Fruit fly (Drosophila melanogaster): ENCODE results near the gene RhoGDI.

The RhoGDI gene

dm6 chr3L:19940349-19940748 is 11.8 kb downstream of the RhoGDI start:
- TF ChIP-seq Hr96 (GFP tag; optimal IDR thresholded peaks at IDR 0.05): no peak
- TF ChIP-seq CG7045 (GFP tag; optimal IDR thresholded peaks at IDR 0.05): no peak
- peak; percentile 41 for TF ChIP-seq CG14711 (tag; optimal IDR thresholded peaks at IDR 0.05)
- TF ChIP-seq Mnt (GFP tag; optimal IDR thresholded peaks at IDR 0.05): no peak
- peak; percentile 26 for TF ChIP-seq CG33017 (tag; optimal IDR thresholded peaks at IDR 0.05)

- TF ChIP-seq kay (GFP tag; ENCODE audit: borderline replicate concordance) (peak; percentile 93), Clk (GFP tag; optimal IDR thresholded peaks at IDR 0.05) (no peak)
Observed at dm6 chr3L:19941162-19941561, 12.6 kb downstream of the RhoGDI start.

dm6 chr3L:19945469-19945868 is 16.9 kb downstream of the RhoGDI start:
- TF ChIP-seq pad (GFP tag; optimal IDR thresholded peaks at IDR 0.05) (no peak), kay (GFP tag; ENCODE audit: borderline replicate concordance) (no peak), toe (GFP tag; optimal IDR thresholded peaks at IDR 0.05) (no peak), CG14711 (tag; optimal IDR thresholded peaks at IDR 0.05) (no peak), CG5204 (GFP tag; optimal IDR thresholded peaks at IDR 0.05) (no peak), Clk (GFP tag; optimal IDR thresholded peaks at IDR 0.05) (no peak), CG12768 (GFP tag; optimal IDR thresholded peaks at IDR 0.05) (no peak), CG1620 (GFP tag; optimal IDR thresholded peaks at IDR 0.05) (no peak), Hr96 (GFP tag; optimal IDR thresholded peaks at IDR 0.05) (no peak), CG7045 (GFP tag; optimal IDR thresholded peaks at IDR 0.05) (no peak), CG11617 (GFP tag; optimal IDR thresholded peaks at IDR 0.05) (no peak), tj (GFP tag; optimal IDR thresholded peaks at IDR 0.05) (no peak), cic (GFP tag; optimal IDR thresholded peaks at IDR 0.05) (no peak), CG33017 (tag; optimal IDR thresholded peaks at IDR 0.05) (no peak), cnc (optimal IDR thresholded peaks at IDR 0.05) (no peak)

- no peak for TF ChIP-seq cic (GFP tag; optimal IDR thresholded peaks at IDR 0.05)
- TF ChIP-seq CG14711 (tag; optimal IDR thresholded peaks at IDR 0.05): no peak
- no peak for TF ChIP-seq CG11617 (GFP tag; optimal IDR thresholded peaks at IDR 0.05)
Observed at dm6 chr3L:19951035-19951434, 22.5 kb downstream of the RhoGDI start, which contains the start of gene CG32219. Gene CG32219 (minus strand): TSS chr3L:19951135.

- TF ChIP-seq pad (GFP tag; optimal IDR thresholded peaks at IDR 0.05): no peak
- no peak for TF ChIP-seq toe (GFP tag; optimal IDR thresholded peaks at IDR 0.05)
- no peak for TF ChIP-seq kay (GFP tag; ENCODE audit: borderline replicate concordance)
- no peak for TF ChIP-seq CG33017 (tag; optimal IDR thresholded peaks at IDR 0.05)
- no peak for TF ChIP-seq CG1620 (GFP tag; optimal IDR thresholded peaks at IDR 0.05)
- no peak for TF ChIP-seq CG11617 (GFP tag; optimal IDR thresholded peaks at IDR 0.05)
- TF ChIP-seq Clk (GFP tag; optimal IDR thresholded peaks at IDR 0.05): no peak
- no peak for TF ChIP-seq Crg-1 (GFP tag; optimal IDR thresholded peaks at IDR 0.05)
- no peak for TF ChIP-seq Hr96 (GFP tag; optimal IDR thresholded peaks at IDR 0.05)
- TF ChIP-seq CG14711 (tag; optimal IDR thresholded peaks at IDR 0.05): no peak
- TF ChIP-seq CG5204 (GFP tag; optimal IDR thresholded peaks at IDR 0.05): no peak
- TF ChIP-seq Mnt (GFP tag; optimal IDR thresholded peaks at IDR 0.05): no peak
- no peak for TF ChIP-seq cic (GFP tag; optimal IDR thresholded peaks at IDR 0.05)
- no peak for TF ChIP-seq ovo (GFP tag; optimal IDR thresholded peaks at IDR 0.05)
- TF ChIP-seq cnc (optimal IDR thresholded peaks at IDR 0.05): no peak
Observed at dm6 chr3L:19951868-19952267, 23.3 kb downstream of the RhoGDI start, which contains the start of gene CG34258. Gene CG34258 (minus strand): TSS chr3L:19951968.

- TF ChIP-seq ovo (GFP tag; optimal IDR thresholded peaks at IDR 0.05) (no peak), cic (GFP tag; optimal IDR thresholded peaks at IDR 0.05) (no peak), CG7045 (GFP tag; optimal IDR thresholded peaks at IDR 0.05) (no peak), Mnt (GFP tag; optimal IDR thresholded peaks at IDR 0.05) (no peak), CG1620 (GFP tag; optimal IDR thresholded peaks at IDR 0.05) (no peak), Crg-1 (GFP tag; optimal IDR thresholded peaks at IDR 0.05) (no peak), CG5204 (GFP tag; optimal IDR thresholded peaks at IDR 0.05) (no peak), cnc (optimal IDR thresholded peaks at IDR 0.05) (no peak), tj (GFP tag; optimal IDR thresholded peaks at IDR 0.05) (no peak), CG7101 (tag; optimal IDR thresholded peaks at IDR 0.05) (no peak), bab1 (GFP tag; optimal IDR thresholded peaks at IDR 0.05) (no peak), CG14711 (tag; optimal IDR thresholded peaks at IDR 0.05) (no peak), kay (GFP tag; ENCODE audit: borderline replicate concordance) (no peak), Hr96 (GFP tag; optimal IDR thresholded peaks at IDR 0.05) (no peak), toe (GFP tag; optimal IDR thresholded peaks at IDR 0.05) (no peak), pad (GFP tag; optimal IDR thresholded peaks at IDR 0.05) (no peak), CG11617 (GFP tag; optimal IDR thresholded peaks at IDR 0.05) (no peak), CG33017 (tag; optimal IDR thresholded peaks at IDR 0.05) (no peak), CG12768 (GFP tag; optimal IDR thresholded peaks at IDR 0.05) (no peak)
Observed at dm6 chr3L:19952690-19953089, 24.1 kb downstream of the RhoGDI start, which contains the start of gene CG33710. Gene CG33710 (minus strand): TSS chr3L:19952790.

- TF ChIP-seq Clk (GFP tag; optimal IDR thresholded peaks at IDR 0.05) (no peak), CG7045 (GFP tag; optimal IDR thresholded peaks at IDR 0.05) (no peak), CG1620 (GFP tag; optimal IDR thresholded peaks at IDR 0.05) (no peak), CG33017 (tag; optimal IDR thresholded peaks at IDR 0.05) (no peak), cic (GFP tag; optimal IDR thresholded peaks at IDR 0.05) (no peak), Crg-1 (GFP tag; optimal IDR thresholded peaks at IDR 0.05) (no peak), pad (GFP tag; optimal IDR thresholded peaks at IDR 0.05) (no peak), Mnt (GFP tag; optimal IDR thresholded peaks at IDR 0.05) (no peak), CG7101 (tag; optimal IDR thresholded peaks at IDR 0.05) (no peak), tj (GFP tag; optimal IDR thresholded peaks at IDR 0.05) (no peak), ovo (GFP tag; optimal IDR thresholded peaks at IDR 0.05) (no peak)
Observed at dm6 chr3L:19953612-19954011, 25.1 kb downstream of the RhoGDI start, which contains the start of gene CG42655. Gene CG42655 (minus strand): TSS chr3L:19953712.

Data from whole organism, adult.